Worm (Caenorhabditis elegans): Measurements from ENCODE around the gene JC8.4.

DNA sequence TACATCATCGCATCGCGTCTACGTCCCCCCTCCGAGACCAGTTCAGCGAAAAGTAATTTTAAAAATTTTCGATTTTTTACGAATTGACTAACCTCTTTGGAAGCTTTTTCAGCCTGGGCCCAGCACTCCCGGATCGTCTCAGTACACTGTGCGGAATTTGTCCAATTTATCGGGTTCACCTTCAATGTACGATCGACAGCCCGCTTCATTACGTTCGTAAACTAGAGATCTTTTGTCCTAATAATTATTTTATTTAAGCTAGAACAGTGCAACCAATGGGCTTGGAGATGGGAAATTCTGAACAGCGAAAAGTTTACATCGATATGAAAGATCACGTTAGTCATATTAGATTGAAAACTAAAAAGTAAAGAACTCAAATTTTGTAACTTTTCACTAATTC lies 2.1 kb upstream of the JC8.4 start:
- TF ChIP-seq ceh-90 (tag; optimal IDR thresholded peaks at IDR 0.05) (no peak), unc-62 (GFP tag; optimal IDR thresholded peaks at IDR 0.05) (no peak), ama-1 (optimal IDR thresholded peaks at IDR 0.05) (no peak), nhr-12 (tag; optimal IDR thresholded peaks at IDR 0.05) (no peak), alr-1 (tag; optimal IDR thresholded peaks at IDR 0.05; ENCODE audit: borderline replicate concordance) (no peak), lir-3 (tag; optimal IDR thresholded peaks at IDR 0.05; ENCODE audit: poor library complexity) (no peak), egl-13 (tag; optimal IDR thresholded peaks at IDR 0.05) (no peak), ceh-82 (tag; optimal IDR thresholded peaks at IDR 0.05) (no peak), nhr-71 (tag; optimal IDR thresholded peaks at IDR 0.05) (no peak), fos-1 (tag; optimal IDR thresholded peaks at IDR 0.05) (no peak), nhr-76 (tag; optimal IDR thresholded peaks at IDR 0.05) (no peak), nhr-77 (tag; optimal IDR thresholded peaks at IDR 0.05) (no peak)

All from whole organism, L1 larva.